Worm (Caenorhabditis elegans) whole organism, young adult: ENCODE data around the gene cls-1.

Experiments
- C06A6.2 ChIP-seq: fragments of 200-800 bp; sonication (Bioruptor generic); conservative IDR thresholded peaks from 2 replicates; pipeline ENCODE4 v1.3.6; 2022; ENCODE audit warnings: missing genetic modification characterization, missing compliant biosample characterization
- D2030.7 ChIP-seq: fragments of 200-800 bp; sonication (Bioruptor generic); IDR thresholded peaks from 2 replicates; pipeline ENCODE4 v1.3.6; 2022; ENCODE audit warnings: missing genetic modification reagents, missing genetic modification characterization, missing compliant biosample characterization
- F23B12.7 ChIP-seq: sonication (generic microtip); optimal IDR thresholded peaks from 2 replicates; lab custom pipeline; 2017; ENCODE audit warnings: missing genetic modification characterization, mild to moderate bottlenecking, missing compliant biosample characterization, antibody characterized with exemption, moderate library complexity; ENCODE audit not compliant: insufficient read depth
- F33H1.4 ChIP-seq: fragments of 200-800 bp; sonication (Bioruptor generic); IDR thresholded peaks from 2 replicates; pipeline ENCODE4 v1.3.6; 2022; ENCODE audit warnings: missing genetic modification reagents, missing genetic modification characterization, missing compliant biosample characterization
- F39B2.1 ChIP-seq: fragments of 200-800 bp; sonication (Bioruptor generic); IDR thresholded peaks from 2 replicates; pipeline ENCODE4 v1.3.6; 2022; ENCODE audit warnings: missing genetic modification reagents, missing genetic modification characterization, missing compliant biosample characterization
- F49E8.2 ChIP-seq: sonication (generic microtip); optimal IDR thresholded peaks from 3 replicates; lab custom pipeline; 2017; ENCODE audit warnings: missing genetic modification characterization, mild to moderate bottlenecking, missing compliant biosample characterization, antibody characterized with exemption, moderate library complexity; ENCODE audit not compliant: insufficient read depth
- F55B11.4 ChIP-seq: sonication (generic microtip); optimal IDR thresholded peaks from 2 replicates; lab custom pipeline; 2016; ENCODE audit warnings: missing compliant biosample characterization, missing genetic modification characterization, borderline replicate concordance; ENCODE audit not compliant: insufficient read depth
- F57A8.1 ChIP-seq: fragments of 200-800 bp; sonication (Bioruptor generic); optimal IDR thresholded peaks from 2 replicates; lab custom pipeline; 2018; ENCODE audit warnings: mild to moderate bottlenecking, missing genetic modification characterization, moderate library complexity, missing compliant biosample characterization
- K12H6.12 ChIP-seq: fragments of 200-800 bp; sonication (Bioruptor generic); optimal IDR thresholded peaks from 2 replicates; lab custom pipeline; 2018; ENCODE audit warnings: mild to moderate bottlenecking, missing genetic modification characterization, missing compliant biosample characterization
- Y53F4B.3 ChIP-seq: fragments of 200-800 bp; sonication (Bioruptor generic); IDR thresholded peaks from 2 replicates; pipeline ENCODE4 v1.3.6; 2022; ENCODE audit warnings: missing genetic modification reagents, missing genetic modification characterization, missing compliant biosample characterization
- aptf-2 ChIP-seq: fragments of 200-800 bp; sonication (Bioruptor generic); conservative IDR thresholded peaks from 2 replicates; pipeline ENCODE4 v1.3.6; 2022; ENCODE audit warnings: missing genetic modification reagents, missing genetic modification characterization, missing compliant biosample characterization
- bed-2 ChIP-seq: fragments of 200-800 bp; sonication (Bioruptor generic); IDR thresholded peaks from 2 replicates; pipeline ENCODE4 v1.3.6; 2022; ENCODE audit warnings: missing genetic modification reagents, missing genetic modification characterization, missing compliant biosample characterization
- ccch-3 ChIP-seq: fragments of 200-800 bp; sonication (Bioruptor generic); optimal IDR thresholded peaks from 2 replicates; lab custom pipeline; 2018; ENCODE audit warnings: mild to moderate bottlenecking, missing genetic modification characterization, missing compliant biosample characterization
- ceh-27 ChIP-seq: fragments of 200-800 bp; sonication (Bioruptor generic); optimal IDR thresholded peaks from 2 replicates; lab custom pipeline; 2018; ENCODE audit warnings: mild to moderate bottlenecking, missing genetic modification characterization, moderate library complexity, missing compliant biosample characterization
- egl-44 ChIP-seq: fragments of 200-800 bp; sonication (Bioruptor generic); IDR thresholded peaks from 2 replicates; pipeline ENCODE4 v1.3.6; 2022; ENCODE audit warnings: missing genetic modification reagents, missing genetic modification characterization, missing compliant biosample characterization
- hlh-12 ChIP-seq: sonication (generic microtip); optimal IDR thresholded peaks from 2 replicates; lab custom pipeline; 2016; ENCODE audit warnings: missing genetic modification characterization, missing compliant biosample characterization
- hlh-26 ChIP-seq: fragments of 200-800 bp; sonication (Bioruptor generic); conservative IDR thresholded peaks from 2 replicates; pipeline ENCODE4 v1.3.6; 2022; ENCODE audit warnings: missing genetic modification reagents, missing genetic modification characterization, missing compliant biosample characterization
- lin-26 ChIP-seq: fragments of 200-800 bp; sonication (Bioruptor generic); IDR thresholded peaks from 2 replicates; pipeline ENCODE4 v1.3.6; 2022; ENCODE audit warnings: missing genetic modification reagents, missing genetic modification characterization, missing compliant biosample characterization
- lin-35 ChIP-seq, 3 experiments: fragments of 150-350 bp in 2 of 3; sonication (generic microtip) in 1 of 3; optimal IDR thresholded peaks; 2 replicates each; lab custom pipeline; 2014 to 2018; ENCODE audit warnings: missing biosample characterization in 3 of 3, missing genetic modification characterization in 3 of 3, missing genetic modification reagents in 3 of 3
- lsl-1 ChIP-seq: fragments of 200-800 bp; sonication (Bioruptor generic); optimal IDR thresholded peaks from 2 replicates; lab custom pipeline; 2018; ENCODE audit warnings: mild to moderate bottlenecking, missing genetic modification characterization, moderate library complexity, missing compliant biosample characterization
- lsy-27 ChIP-seq: sonication (generic microtip); optimal IDR thresholded peaks from 2 replicates; lab custom pipeline; 2017; ENCODE audit warnings: missing genetic modification characterization, mild to moderate bottlenecking, missing compliant biosample characterization, antibody characterized with exemption, missing genotype, borderline replicate concordance; ENCODE audit not compliant: insufficient read depth
- madf-3 ChIP-seq: fragments of 200-800 bp; sonication (Bioruptor generic); IDR thresholded peaks from 2 replicates; pipeline ENCODE4 v1.3.6; 2022; ENCODE audit warnings: missing genetic modification reagents, missing genetic modification characterization, missing compliant biosample characterization
- madf-8 ChIP-seq: fragments of 200-800 bp; sonication (Bioruptor generic); conservative IDR thresholded peaks from 2 replicates; pipeline ENCODE4 v1.3.6; 2022; ENCODE audit warnings: missing genetic modification reagents, missing genetic modification characterization, missing compliant biosample characterization
- mxl-1 ChIP-seq: sonication (generic microtip); optimal IDR thresholded peaks from 2 replicates; lab custom pipeline; 2016; ENCODE audit warnings: missing genetic modification characterization, missing compliant biosample characterization
- nfya-1 ChIP-seq: sonication (generic microtip); optimal IDR thresholded peaks from 2 replicates; lab custom pipeline; 2017; ENCODE audit warnings: antibody characterized with exemption, missing compliant biosample characterization, missing genetic modification characterization, borderline replicate concordance; ENCODE audit not compliant: insufficient read depth
- nfya-2 ChIP-seq: fragments of 200-800 bp; sonication (Bioruptor generic); IDR thresholded peaks from 2 replicates; pipeline ENCODE4 v1.3.6; 2022; ENCODE audit warnings: missing genetic modification reagents, missing genetic modification characterization, missing compliant biosample characterization
- nhr-90 ChIP-seq: sonication (generic microtip); optimal IDR thresholded peaks from 2 replicates; lab custom pipeline; 2016; ENCODE audit warnings: missing genotype, mild to moderate bottlenecking, missing genetic modification characterization, missing compliant biosample characterization
- pbrm-1 ChIP-seq: fragments of 200-800 bp; sonication (Bioruptor generic); IDR thresholded peaks from 2 replicates; pipeline ENCODE4 v1.3.6; 2022; ENCODE audit warnings: missing genetic modification reagents, missing genetic modification characterization, missing compliant biosample characterization
- rcor-1 ChIP-seq: fragments of 200-800 bp; sonication (Bioruptor generic); IDR thresholded peaks from 2 replicates; pipeline ENCODE4 v1.3.6; 2022; ENCODE audit warnings: missing genetic modification reagents, missing genetic modification characterization, missing compliant biosample characterization
- rec-8 ChIP-seq, 2 experiments: sonication (generic microtip); optimal IDR thresholded peaks; 2 replicates each; lab custom pipeline; 2016; ENCODE audit warnings: mild to moderate bottlenecking in 2 of 2, missing genetic modification characterization in 2 of 2, missing genetic modification reagents in 2 of 2, missing genotype in 2 of 2, missing biosample characterization in 1 of 2, missing compliant biosample characterization in 1 of 2, moderate library complexity in 1 of 2
- snpc-1.1 ChIP-seq: sonication (generic microtip); optimal IDR thresholded peaks from 2 replicates; lab custom pipeline; 2017; ENCODE audit warnings: missing genetic modification characterization, mild to moderate bottlenecking, missing compliant biosample characterization, antibody characterized with exemption, moderate library complexity, missing genotype, missing genetic modification reagents; ENCODE audit not compliant: insufficient read depth
- snpc-1.3 ChIP-seq: sonication (generic microtip); optimal IDR thresholded peaks from 2 replicates; lab custom pipeline; 2017; ENCODE audit warnings: missing genetic modification characterization, mild to moderate bottlenecking, missing compliant biosample characterization, antibody characterized with exemption, moderate library complexity, missing genotype, missing genetic modification reagents; ENCODE audit not compliant: insufficient read depth
- snpc-3.4 ChIP-seq: sonication (generic microtip); optimal IDR thresholded peaks from 2 replicates; lab custom pipeline; 2017; ENCODE audit warnings: missing genetic modification characterization, mild to moderate bottlenecking, missing compliant biosample characterization, antibody characterized with exemption, moderate library complexity, missing genotype, missing genetic modification reagents
- snpc-4 ChIP-seq, 5 experiments: fragments of 150-350 bp in 1 of 5; sonication (generic microtip) in 4 of 5; optimal IDR thresholded peaks; 2 replicates each; lab custom pipeline; 2014 to 2018; ENCODE audit warnings: missing genetic modification characterization in 5 of 5, missing biosample characterization in 3 of 5, antibody characterized with exemption in 2 of 5, mild to moderate bottlenecking in 2 of 5, missing compliant biosample characterization in 2 of 5, missing genotype in 2 of 5, moderate library complexity in 2 of 5, missing genetic modification reagents in 1 of 5
- somi-1 ChIP-seq: fragments of 200-800 bp; sonication (Bioruptor generic); optimal IDR thresholded peaks from 2 replicates; lab custom pipeline; 2018; ENCODE audit warnings: mild to moderate bottlenecking, missing genetic modification characterization, missing compliant biosample characterization
- sptf-2 ChIP-seq: fragments of 200-800 bp; sonication (Bioruptor generic); optimal IDR thresholded peaks from 2 replicates; lab custom pipeline; 2018; ENCODE audit warnings: mild to moderate bottlenecking, missing genetic modification characterization, missing compliant biosample characterization
- tbx-9 ChIP-seq: sonication (generic microtip); optimal IDR thresholded peaks from 2 replicates; lab custom pipeline; 2016; ENCODE audit warnings: borderline replicate concordance, missing genetic modification characterization, inconsistent platforms, missing compliant biosample characterization
- unc-130 ChIP-seq: sonication (generic microtip); optimal IDR thresholded peaks from 2 replicates; lab custom pipeline; 2016; ENCODE audit warnings: missing genetic modification reagents, missing genetic modification characterization, missing compliant biosample characterization
- ztf-18 ChIP-seq: sonication (generic microtip); optimal IDR thresholded peaks from 2 replicates; lab custom pipeline; 2016; ENCODE audit warnings: missing genotype, mild to moderate bottlenecking, missing genetic modification characterization, missing compliant biosample characterization

Gene cls-1

ce11 chrIII:7531385-7531784 lies 23.4 kb downstream of the cls-1 start:
- TF ChIP-seq D2030.7: no peak
- no peak for TF ChIP-seq rcor-1 (GFP tag; lab: Robert Waterston, UW)
- TF ChIP-seq aptf-2 (GFP tag; lab: Robert Waterston, UW): no peak
- TF ChIP-seq somi-1 (GFP tag; lab: Kevin White, UChicago): no peak
- TF ChIP-seq bed-2: no peak
- no peak for TF ChIP-seq K12H6.12
- TF ChIP-seq nfya-2: no peak
- no peak for TF ChIP-seq egl-44
- TF ChIP-seq F49E8.2 (tag; lab: Kevin White, UChicago): no peak
- TF ChIP-seq nfya-1 (tag; lab: Kevin White, UChicago): no peak
- no peak for TF ChIP-seq mxl-1 (tag; lab: Kevin White, UChicago)
- TF ChIP-seq Y53F4B.3 (GFP tag; lab: Robert Waterston, UW): no peak
- no peak for TF ChIP-seq nhr-90
- no peak for TF ChIP-seq ztf-18 (tag; lab: Kevin White, UChicago)
- TF ChIP-seq madf-8 (GFP tag; lab: Robert Waterston, UW): no peak
- no peak for TF ChIP-seq lsl-1 (GFP tag; lab: Kevin White, UChicago)
- no peak for TF ChIP-seq F33H1.4 (GFP tag; lab: Robert Waterston, UW)
- TF ChIP-seq lin-26 (GFP tag; lab: Robert Waterston, UW): no peak

- TF ChIP-seq F57A8.1 (GFP tag; lab: Kevin White, UChicago): no peak
Measured at ce11 chrIII:7533012-7533411, 25.0 kb downstream of the cls-1 start.

ce11 chrIII:7534648-7535047 lies 26.7 kb downstream of the cls-1 start:
- no peak for TF ChIP-seq F55B11.4 (tag; lab: Kevin White, UChicago)
- no peak for TF ChIP-seq F39B2.1 (GFP tag; lab: Robert Waterston, UW)
- no peak for TF ChIP-seq F23B12.7 (tag; lab: Kevin White, UChicago)
- TF ChIP-seq ccch-3: no peak
- no peak for TF ChIP-seq snpc-1.1 (tag; lab: Kevin White, UChicago)
- TF ChIP-seq sptf-2 (GFP tag; lab: Kevin White, UChicago): no peak
- TF ChIP-seq madf-8 (GFP tag; lab: Robert Waterston, UW): no peak
- TF ChIP-seq snpc-1.3 (tag; lab: Kevin White, UChicago): no peak
- no peak for TF ChIP-seq lsy-27 (tag; lab: Kevin White, UChicago)
- no peak for TF ChIP-seq lin-26 (GFP tag; lab: Robert Waterston, UW)
- TF ChIP-seq, all 124 proteins: peak for 0

- TF ChIP-seq snpc-4 (GFP tag; optimal IDR thresholded peaks at IDR 0.05; lab: Kevin White, UChicago) (no peak), snpc-4 (tag; optimal IDR thresholded peaks at IDR 0.05; lab: Kevin White, UChicago) (no peak), pbrm-1 (no peak), C06A6.2 (GFP tag; lab: Robert Waterston, UW) (no peak), hlh-26 (GFP tag; lab: Robert Waterston, UW) (no peak), rec-8 (tag; optimal IDR thresholded peaks at IDR 0.05; lab: Kevin White, UChicago) (no peak), madf-3 (GFP tag; lab: Robert Waterston, UW) (no peak), lin-35 (GFP tag; optimal IDR thresholded peaks at IDR 0.05; lab: Kevin White, UChicago) (no peak), unc-130 (GFP tag; lab: Kevin White, UChicago) (no peak), hlh-12 (tag; lab: Kevin White, UChicago) (no peak), snpc-1.1 (tag; lab: Kevin White, UChicago) (no peak), tbx-9 (tag; lab: Kevin White, UChicago) (no peak), ceh-27 (GFP tag; lab: Kevin White, UChicago) (no peak), snpc-3.4 (tag; lab: Kevin White, UChicago) (no peak)
Measured at ce11 chrIII:7535347-7535746, 27.4 kb downstream of the cls-1 start.
